Worm (Caenorhabditis elegans) whole organism, L3 larva: ENCODE measurements around the gene F15H10.8.
A peak's percentile ranks its signal among the peaks of the same experiment; 100 is the strongest.

ENCODE experiments used
- ama-1 ChIP-seq: fragments of 150-350 bp; optimal IDR thresholded peaks from 2 replicates; lab custom pipeline; 2018
- ceh-16 ChIP-seq: sonication (generic microtip); optimal IDR thresholded peaks from 2 replicates; lab custom pipeline; 2017; ENCODE audit warnings: missing biosample characterization, missing genetic modification characterization
- ceh-28 ChIP-seq: fragments of 150-350 bp; optimal IDR thresholded peaks from 2 replicates; lab custom pipeline; 2014; ENCODE audit warnings: missing biosample characterization, missing genetic modification reagents, missing genetic modification characterization
- ceh-9 ChIP-seq: sonication (generic microtip); optimal IDR thresholded peaks from 2 replicates; lab custom pipeline; 2018; ENCODE audit warnings: missing biosample characterization, missing genetic modification characterization
- daf-12 ChIP-seq: fragments of 150-350 bp; optimal IDR thresholded peaks from 2 replicates; lab custom pipeline; 2014; ENCODE audit warnings: missing biosample characterization, missing genetic modification reagents, missing genetic modification characterization
- egl-5 ChIP-seq: fragments of 150-350 bp; optimal IDR thresholded peaks from 2 replicates; lab custom pipeline; 2017; ENCODE audit warnings: missing biosample characterization, missing genetic modification reagents, missing genetic modification characterization, inconsistent platforms
- elt-1 ChIP-seq: fragments of 150-350 bp; optimal IDR thresholded peaks from 2 replicates; lab custom pipeline; 2014; ENCODE audit warnings: missing biosample characterization, missing genetic modification characterization
- elt-2 ChIP-seq: sonication (generic microtip); optimal IDR thresholded peaks from 2 replicates; lab custom pipeline; 2016; ENCODE audit warnings: missing genetic modification reagents, mild to moderate bottlenecking, missing genetic modification characterization, missing compliant biosample characterization
- fkh-10 ChIP-seq: sonication (generic microtip); optimal IDR thresholded peaks from 2 replicates; lab custom pipeline; 2017; ENCODE audit warnings: missing biosample characterization, missing genetic modification reagents, missing genetic modification characterization
- fos-1 ChIP-seq: fragments of 150-350 bp; optimal IDR thresholded peaks from 2 replicates; lab custom pipeline; 2014; ENCODE audit warnings: missing biosample characterization, missing genetic modification characterization
- hmg-11 ChIP-seq: sonication (generic microtip); optimal IDR thresholded peaks from 2 replicates; lab custom pipeline; 2016; ENCODE audit warnings: missing genetic modification characterization, missing compliant biosample characterization
- jun-1 ChIP-seq: fragments of 150-350 bp; optimal IDR thresholded peaks from 2 replicates; lab custom pipeline; 2014; ENCODE audit warnings: missing biosample characterization, missing genetic modification reagents, missing genetic modification characterization
- lin-15B ChIP-seq: fragments of 150-350 bp; optimal IDR thresholded peaks from 2 replicates; lab custom pipeline; 2014; ENCODE audit warnings: missing biosample characterization, missing genetic modification characterization
- lin-39 ChIP-seq: fragments of 150-350 bp; optimal IDR thresholded peaks from 2 replicates; lab custom pipeline; 2018; ENCODE audit warnings: missing biosample characterization, missing genetic modification reagents, missing genetic modification characterization
- mml-1 ChIP-seq: fragments of 150-350 bp; sonication (generic microtip); optimal IDR thresholded peaks from 3 replicates; lab custom pipeline; 2014; ENCODE audit warnings: missing biosample characterization, missing genetic modification characterization
- nfya-1 ChIP-seq: sonication (generic microtip); optimal IDR thresholded peaks from 2 replicates; lab custom pipeline; 2017; ENCODE audit warnings: missing genetic modification characterization, mild to moderate bottlenecking, missing compliant biosample characterization, antibody characterized with exemption, moderate library complexity; ENCODE audit not compliant: insufficient read depth
- nhr-12 ChIP-seq: fragments of 150-350 bp; optimal IDR thresholded peaks from 2 replicates; lab custom pipeline; 2014; ENCODE audit warnings: missing biosample characterization, missing genetic modification characterization
- nhr-25 ChIP-seq: sonication (generic microtip); optimal IDR thresholded peaks from 2 replicates; lab custom pipeline; 2017; ENCODE audit warnings: missing biosample characterization, missing genetic modification characterization
- nhr-43 ChIP-seq: sonication (generic microtip); optimal IDR thresholded peaks from 2 replicates; lab custom pipeline; 2016; ENCODE audit warnings: mild to moderate bottlenecking, missing genetic modification characterization, missing compliant biosample characterization; ENCODE audit not compliant: poor library complexity, severe bottlenecking
- nhr-76 ChIP-seq: fragments of 150-350 bp; sonication (generic microtip); optimal IDR thresholded peaks from 5 replicates; lab custom pipeline; 2014; ENCODE audit warnings: missing biosample characterization, missing genetic modification characterization
- nhr-77 ChIP-seq: fragments of 150-350 bp; optimal IDR thresholded peaks from 2 replicates; lab custom pipeline; 2014; ENCODE audit warnings: missing biosample characterization, missing genetic modification characterization
- pha-4 ChIP-seq: fragments of 150-350 bp; optimal IDR thresholded peaks from 2 replicates; lab custom pipeline; 2014; ENCODE audit warnings: missing biosample characterization, missing genetic modification reagents, missing genetic modification characterization
- pqm-1 ChIP-seq: fragments of 150-350 bp; optimal IDR thresholded peaks from 2 replicates; lab custom pipeline; 2017; ENCODE audit warnings: missing biosample characterization, missing genetic modification characterization, inconsistent platforms
- sea-2 ChIP-seq: fragments of 150-350 bp; sonication (generic microtip); optimal IDR thresholded peaks from 4 replicates; lab custom pipeline; 2014; ENCODE audit warnings: missing biosample characterization, missing genetic modification reagents, missing genetic modification characterization
- snpc-4 ChIP-seq: fragments of 150-350 bp; optimal IDR thresholded peaks from 2 replicates; lab custom pipeline; 2014; ENCODE audit warnings: missing biosample characterization, missing genetic modification characterization
- tbx-2 ChIP-seq: sonication (generic microtip); optimal IDR thresholded peaks from 2 replicates; lab custom pipeline; 2016; ENCODE audit warnings: mild to moderate bottlenecking, missing genetic modification characterization, missing compliant biosample characterization
- unc-39 ChIP-seq: sonication (generic microtip); optimal IDR thresholded peaks from 4 replicates; lab custom pipeline; 2017; ENCODE audit warnings: missing biosample characterization, missing genetic modification characterization
- unc-62 ChIP-seq: fragments of 150-350 bp; sonication (generic microtip); optimal IDR thresholded peaks from 4 replicates; lab custom pipeline; 2014; ENCODE audit warnings: missing biosample characterization, missing genetic modification reagents, missing genetic modification characterization
- ztf-11 ChIP-seq: fragments of 150-350 bp; optimal IDR thresholded peaks from 2 replicates; lab custom pipeline; 2014; ENCODE audit warnings: missing biosample characterization, missing genetic modification characterization
- ztf-4 ChIP-seq: fragments of 150-350 bp; optimal IDR thresholded peaks from 2 replicates; lab custom pipeline; 2014; ENCODE audit warnings: missing biosample characterization, missing genetic modification characterization

F15H10.8 gene

DNA sequence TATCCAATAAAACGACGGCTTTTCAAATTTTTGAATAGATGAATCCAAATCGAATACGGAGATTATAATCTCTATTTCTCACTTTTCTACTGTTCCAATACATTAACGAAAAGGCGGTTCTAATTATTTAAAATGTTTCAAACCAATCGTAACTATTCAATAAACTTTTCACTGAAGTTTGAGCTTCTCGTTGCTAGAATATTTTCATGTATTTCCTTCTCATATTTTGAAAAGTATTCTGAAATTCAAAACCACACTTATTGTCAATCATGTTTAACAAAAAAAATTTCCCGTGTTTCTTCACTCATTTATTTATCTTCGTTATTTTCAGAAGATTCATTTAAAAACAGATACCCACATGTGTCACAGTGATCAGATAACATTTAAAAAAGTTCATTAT, at the start of gene F15H10.8:
Gene F15H10.8, minus strand, starts transcription at position 101 of the 400 bp plus-strand sequence.
- TF ChIP-seq fkh-10 (no peak), unc-39 (tag; lab: Kevin White, UChicago) (no peak), ceh-9 (tag; lab: Kevin White, UChicago) (no peak), tbx-2 (tag; lab: Kevin White, UChicago) (no peak), nfya-1 (tag; lab: Kevin White, UChicago) (no peak), mml-1 (tag; lab: Kevin White, UChicago) (no peak), ztf-4 (no peak), unc-62 (GFP tag; lab: Kevin White, UChicago) (no peak), egl-5 (tag; lab: Kevin White, UChicago) (no peak), sea-2 (no peak), pha-4 (tag; lab: Kevin White, UChicago) (no peak), ceh-16 (tag; lab: Kevin White, UChicago) (no peak), ztf-11 (tag; lab: Kevin White, UChicago) (no peak)
- TF ChIP-seq, all 47 proteins: peak for 0

DNA sequence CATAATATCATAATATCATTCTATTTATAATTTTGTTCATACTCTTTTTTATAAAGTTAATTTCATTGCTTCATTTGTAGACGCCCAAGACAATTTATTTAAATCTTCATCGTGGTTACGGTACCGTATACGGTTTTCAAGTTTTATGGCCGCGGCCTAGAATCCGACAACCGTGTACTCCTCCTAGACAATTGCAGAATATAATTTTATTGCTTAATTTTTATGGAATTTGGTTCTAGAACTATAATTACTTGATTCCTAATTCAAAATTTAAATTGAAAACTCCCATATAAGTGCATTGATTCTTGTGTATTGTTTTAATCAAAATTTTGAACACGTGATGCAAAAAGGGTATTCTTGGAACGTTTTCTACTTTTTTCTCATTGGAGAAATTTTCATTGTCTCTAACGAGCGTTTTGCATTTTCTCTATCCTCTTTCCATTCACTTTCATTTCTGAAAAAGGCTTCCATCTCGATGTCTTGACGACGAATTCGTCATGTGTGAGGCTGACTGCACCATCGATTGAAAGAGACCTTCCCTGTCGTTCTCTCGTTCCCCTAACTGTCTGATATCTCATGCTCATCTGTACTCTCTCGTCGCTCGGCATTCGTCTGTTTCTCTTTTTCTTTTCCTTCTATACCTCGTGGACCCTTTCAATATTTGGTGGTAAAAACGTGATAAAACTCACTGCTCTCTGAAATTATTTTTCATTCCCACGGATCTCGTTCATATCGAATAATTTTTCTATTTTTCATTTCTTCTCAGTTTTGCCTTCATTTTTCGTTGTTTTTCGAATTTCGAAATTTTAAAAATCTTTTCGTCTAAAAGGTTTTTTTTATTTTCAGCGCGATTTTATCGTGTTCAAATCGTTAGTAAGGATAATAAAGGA, 38.7 kb upstream of the F15H10.8 start, which contains the start of gene pap-1:
Gene pap-1, plus strand, starts transcription at position 840 of the 890 bp plus-strand sequence.
- peak; percentile 21 for TF ChIP-seq elt-2
- peak; percentile 1 for TF ChIP-seq lin-15B
- peak; percentile 15 for TF ChIP-seq nhr-43 (tag; lab: Kevin White, UChicago)
- peak; percentile 3 for TF ChIP-seq pha-4 (tag; lab: Kevin White, UChicago)
- no peak for TF ChIP-seq daf-12 (tag; lab: Kevin White, UChicago)
- peak; percentile 76 for TF ChIP-seq ceh-28
- TF ChIP-seq nfya-1 (tag; lab: Kevin White, UChicago): peak; percentile 49
- TF ChIP-seq hmg-11: peak; percentile 60
- TF ChIP-seq unc-39 (tag; lab: Kevin White, UChicago): no peak

DNA sequence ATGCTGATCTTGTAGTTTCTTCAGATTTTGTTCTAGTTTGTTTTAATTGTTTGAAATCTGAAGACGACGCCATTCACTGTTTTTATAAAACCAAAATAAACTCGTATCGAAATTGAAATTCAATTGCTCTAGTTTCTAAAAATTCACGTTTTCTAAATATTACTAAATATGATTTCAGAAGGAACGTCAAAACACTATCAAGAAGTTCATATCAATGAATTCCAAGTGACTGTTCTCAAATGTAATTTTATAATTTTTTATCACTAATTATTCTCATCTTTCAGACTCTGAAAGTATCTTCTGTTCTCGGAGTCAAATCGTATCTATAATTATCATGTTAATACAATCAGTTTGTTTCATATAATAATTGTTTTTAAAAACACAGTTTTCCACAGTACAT, 38.0 kb upstream of the F15H10.8 start, which contains the start of gene snf-10:
Gene snf-10, minus strand, starts transcription at position 101 of the 400 bp plus-strand sequence.
- no peak for TF ChIP-seq ceh-9 (tag; lab: Kevin White, UChicago)
- no peak for TF ChIP-seq unc-62 (GFP tag; lab: Kevin White, UChicago)
- TF ChIP-seq nhr-25 (tag; lab: Kevin White, UChicago): no peak
- TF ChIP-seq nhr-43 (tag; lab: Kevin White, UChicago): no peak
- TF ChIP-seq elt-1 (tag; lab: Kevin White, UChicago): no peak
- no peak for TF ChIP-seq ceh-28

DNA sequence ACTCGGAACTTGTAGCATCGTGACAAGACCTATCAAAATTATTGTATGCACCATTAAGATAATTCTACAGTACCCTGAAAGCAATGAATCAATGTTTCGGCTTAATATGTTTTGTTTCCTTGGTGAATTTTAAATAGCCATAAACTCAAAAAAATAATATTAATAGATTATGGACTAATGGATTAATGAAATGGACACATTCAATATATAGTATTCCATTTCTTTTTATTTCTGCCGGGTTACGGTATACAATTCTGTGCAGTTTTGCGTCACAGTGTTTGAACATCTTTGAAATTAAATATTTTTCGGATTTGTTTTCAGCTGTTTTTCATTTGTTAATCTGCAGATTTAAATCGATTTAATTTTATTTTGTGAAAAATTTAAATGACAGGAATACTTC, 33.9 kb upstream of the F15H10.8 start, which contains the start of gene set-22:
Gene set-22, plus strand, starts transcription at position 301 of the 400 bp plus-strand sequence.
- no peak for TF ChIP-seq hmg-11
- no peak for TF ChIP-seq lin-39 (tag; lab: Kevin White, UChicago)
- no peak for TF ChIP-seq nhr-76 (tag; lab: Kevin White, UChicago)
- TF ChIP-seq sea-2: no peak
- no peak for TF ChIP-seq unc-62 (GFP tag; lab: Kevin White, UChicago)
- no peak for TF ChIP-seq nhr-12 (tag; lab: Kevin White, UChicago)
- TF ChIP-seq fos-1 (tag; lab: Kevin White, UChicago): no peak
- no peak for TF ChIP-seq snpc-4 (tag; lab: Kevin White, UChicago)
- no peak for TF ChIP-seq fkh-10
- no peak for TF ChIP-seq tbx-2 (tag; lab: Kevin White, UChicago)
- TF ChIP-seq ceh-16 (tag; lab: Kevin White, UChicago): no peak
- no peak for TF ChIP-seq mml-1 (tag; lab: Kevin White, UChicago)
- TF ChIP-seq lin-15B: no peak
- TF ChIP-seq jun-1 (tag; lab: Kevin White, UChicago): no peak
- TF ChIP-seq nhr-77 (tag; lab: Kevin White, UChicago): no peak
- no peak for TF ChIP-seq ama-1 (lab: Kevin White, UChicago)
- no peak for TF ChIP-seq pqm-1 (tag; lab: Kevin White, UChicago)
- TF ChIP-seq ceh-9 (tag; lab: Kevin White, UChicago): no peak
- TF ChIP-seq elt-1 (tag; lab: Kevin White, UChicago): no peak

DNA sequence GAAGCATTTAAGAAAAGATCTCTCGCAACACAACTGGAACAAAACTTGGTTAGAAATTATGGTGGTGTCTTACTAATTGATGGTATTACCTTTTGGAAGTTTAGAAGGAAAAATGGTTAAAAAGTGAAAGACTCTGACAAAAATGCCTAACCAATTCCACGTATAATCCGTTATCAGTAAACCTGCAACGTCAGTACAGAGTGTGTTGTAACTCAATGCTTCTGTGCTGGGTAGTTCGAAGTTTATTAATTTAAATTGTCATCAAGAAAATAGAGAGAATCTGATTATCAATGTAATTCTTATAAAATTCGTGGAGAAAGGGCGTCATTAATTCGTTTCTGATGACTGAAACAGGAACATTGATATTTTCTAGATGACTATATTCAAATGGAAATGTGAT, 32.5 kb upstream of the F15H10.8 start:
- TF ChIP-seq elt-2 (peak; percentile 57), nhr-76 (tag; lab: Kevin White, UChicago) (no peak), pqm-1 (tag; lab: Kevin White, UChicago) (peak; percentile 50)
